Fruit fly (Drosophila melanogaster) whole organism, prepupa: ENCODE data around the gene CG33514.
A peak's percentile ranks its signal among the peaks of the same experiment; 100 is the strongest.

ENCODE experiments used
- Blimp-1 ChIP-seq: fragments of 200-800 bp; sonication (Bioruptor generic); optimal IDR thresholded peaks from 3 replicates; lab custom pipeline; 2017; ENCODE audit warnings: missing biosample characterization, missing genetic modification characterization, mild to moderate bottlenecking, moderate library complexity, missing genetic modification reagents
- CG10631 ChIP-seq: fragments of 200-800 bp; sonication (Bioruptor generic); optimal IDR thresholded peaks from 2 replicates; lab custom pipeline; 2016; ENCODE audit warnings: missing biosample characterization, missing genetic modification characterization
- CG11294 ChIP-seq: fragments of 200-800 bp; sonication (Bioruptor generic); IDR thresholded peaks from 2 replicates; pipeline ENCODE4 v1.3.6; 2022; ENCODE audit warnings: missing biosample characterization, missing genetic modification characterization
- CG11762 ChIP-seq: fragments of 200-800 bp; sonication (Bioruptor generic); optimal IDR thresholded peaks from 3 replicates; lab custom pipeline; 2016; ENCODE audit warnings: missing biosample characterization, missing genetic modification characterization; ENCODE audit not compliant: insufficient read depth
- CG11902 ChIP-seq: fragments of 200-800 bp; sonication (Bioruptor generic); optimal IDR thresholded peaks from 3 replicates; lab custom pipeline; 2016; ENCODE audit warnings: missing biosample characterization, missing genetic modification characterization
- CG15336 ChIP-seq: fragments of 200-800 bp; sonication (Bioruptor generic); IDR thresholded peaks from 2 replicates; pipeline ENCODE4 v1.3.6; 2022; ENCODE audit warnings: missing biosample characterization, missing genetic modification characterization
- CG1621 ChIP-seq: fragments of 200-800 bp; sonication (Bioruptor generic); optimal IDR thresholded peaks from 3 replicates; lab custom pipeline; 2018; ENCODE audit warnings: missing biosample characterization, mild to moderate bottlenecking, missing genetic modification characterization
- CG16779 ChIP-seq: fragments of 200-800 bp; sonication (Bioruptor generic); optimal IDR thresholded peaks from 3 replicates; lab custom pipeline; 2017; ENCODE audit warnings: missing biosample characterization, mild to moderate bottlenecking, missing genetic modification characterization
- CG31627 ChIP-seq: fragments of 200-800 bp; sonication (Bioruptor generic); optimal IDR thresholded peaks from 3 replicates; lab custom pipeline; 2016; ENCODE audit warnings: missing biosample characterization, missing genetic modification characterization
- CG32006 ChIP-seq: fragments of 200-800 bp; sonication (Bioruptor generic); optimal IDR thresholded peaks from 3 replicates; lab custom pipeline; 2017; ENCODE audit warnings: missing biosample characterization, mild to moderate bottlenecking, missing genetic modification characterization
- CG34406 ChIP-seq: fragments of 200-800 bp; sonication (Bioruptor generic); optimal IDR thresholded peaks from 3 replicates; lab custom pipeline; 2016; ENCODE audit warnings: missing biosample characterization, missing genetic modification characterization
- CG3919 ChIP-seq: fragments of 200-800 bp; sonication (Bioruptor generic); optimal IDR thresholded peaks from 3 replicates; lab custom pipeline; 2016; ENCODE audit warnings: missing biosample characterization, missing genetic modification characterization
- CG6163 ChIP-seq: fragments of 200-800 bp; sonication (Bioruptor generic); IDR thresholded peaks from 3 replicates; pipeline ENCODE4 v1.3.6; 2022; ENCODE audit warnings: missing biosample characterization, missing genetic modification characterization
- CG6276 ChIP-seq: fragments of 200-800 bp; sonication (Bioruptor generic); optimal IDR thresholded peaks from 2 replicates; lab custom pipeline; 2017; ENCODE audit warnings: missing biosample characterization, mild to moderate bottlenecking, missing genetic modification characterization
- CG6792 ChIP-seq: fragments of 200-800 bp; sonication (Bioruptor generic); optimal IDR thresholded peaks from 3 replicates; lab custom pipeline; 2016; ENCODE audit warnings: missing biosample characterization, missing genetic modification characterization
- CG6808 ChIP-seq: fragments of 200-800 bp; sonication (Bioruptor generic); optimal IDR thresholded peaks from 3 replicates; lab custom pipeline; 2017; ENCODE audit warnings: missing biosample characterization, missing genetic modification characterization, mild to moderate bottlenecking, moderate library complexity, missing genetic modification reagents
- CG6854 ChIP-seq: fragments of 200-800 bp; sonication (Bioruptor generic); optimal IDR thresholded peaks from 2 replicates; lab custom pipeline; 2017; ENCODE audit warnings: missing biosample characterization, mild to moderate bottlenecking, missing genetic modification characterization
- CG8119 ChIP-seq: fragments of 200-800 bp; sonication (Bioruptor generic); IDR thresholded peaks from 3 replicates; pipeline ENCODE4 v1.3.6; 2022; ENCODE audit warnings: missing biosample characterization, missing genetic modification characterization
- CG8319 ChIP-seq: fragments of 200-800 bp; sonication (Bioruptor generic); optimal IDR thresholded peaks from 3 replicates; lab custom pipeline; 2016; ENCODE audit warnings: missing biosample characterization, missing genetic modification characterization
- CG9139 ChIP-seq: fragments of 200-800 bp; sonication (Bioruptor generic); optimal IDR thresholded peaks from 3 replicates; lab custom pipeline; 2017; ENCODE audit warnings: missing biosample characterization, mild to moderate bottlenecking, missing genetic modification characterization
- Eip75B ChIP-seq: fragments of 200-800 bp; sonication (Bioruptor generic); optimal IDR thresholded peaks from 3 replicates; lab custom pipeline; 2016; ENCODE audit warnings: missing biosample characterization, missing genetic modification characterization
- Eip78C ChIP-seq: fragments of 200-800 bp; sonication (Bioruptor generic); peaks from one replicate; lab custom pipeline; 2016; ENCODE audit warnings: missing biosample characterization, missing genetic modification characterization
- Eip93F ChIP-seq: fragments of 200-800 bp; sonication (Bioruptor generic); optimal IDR thresholded peaks from 2 replicates; lab custom pipeline; 2016; ENCODE audit warnings: missing biosample characterization, mild to moderate bottlenecking, missing genetic modification characterization
- Ets21C ChIP-seq: fragments of 200-800 bp; sonication (Bioruptor generic); optimal IDR thresholded peaks from 3 replicates; lab custom pipeline; 2016; ENCODE audit warnings: missing biosample characterization, missing genetic modification characterization
- Ets96B ChIP-seq: fragments of 200-800 bp; optimal IDR thresholded peaks from 2 replicates; lab custom pipeline; 2019; ENCODE audit warnings: missing biosample characterization, mild to moderate bottlenecking, missing genetic modification characterization, moderate library complexity
- Hr38 ChIP-seq: sonication (Bioruptor generic); optimal IDR thresholded peaks from 2 replicates; lab custom pipeline; 2016; ENCODE audit warnings: missing biosample characterization, missing genetic modification characterization
- Hr39 ChIP-seq: fragments of 200-800 bp; sonication (Bioruptor generic); optimal IDR thresholded peaks from 2 replicates; lab custom pipeline; 2016; ENCODE audit warnings: missing biosample characterization, missing genetic modification characterization
- Hr4 ChIP-seq: fragments of 200-800 bp; sonication (Bioruptor generic); optimal IDR thresholded peaks from 3 replicates; lab custom pipeline; 2016; ENCODE audit warnings: missing biosample characterization, missing genetic modification characterization
- Lpt ChIP-seq: fragments of 200-800 bp; sonication (Bioruptor generic); optimal IDR thresholded peaks from 3 replicates; lab custom pipeline; 2016; ENCODE audit warnings: missing biosample characterization, missing genetic modification characterization
- Met ChIP-seq: fragments of 200-800 bp; sonication (Bioruptor generic); optimal IDR thresholded peaks from 3 replicates; lab custom pipeline; 2016; ENCODE audit warnings: missing biosample characterization, missing genetic modification characterization
- OdsH ChIP-seq: fragments of 200-800 bp; sonication (Bioruptor generic); optimal IDR thresholded peaks from 3 replicates; lab custom pipeline; 2016; ENCODE audit warnings: missing biosample characterization, missing genetic modification characterization
- Sox102F ChIP-seq: fragments of 200-800 bp; sonication (Bioruptor generic); optimal IDR thresholded peaks from 2 replicates; lab custom pipeline; 2016; ENCODE audit warnings: missing biosample characterization, mild to moderate bottlenecking, missing genetic modification characterization
- Sox14 ChIP-seq: fragments of 200-800 bp; sonication (Bioruptor generic); optimal IDR thresholded peaks from 3 replicates; lab custom pipeline; 2016; ENCODE audit warnings: missing biosample characterization, missing genetic modification characterization
- achi ChIP-seq: fragments of 200-800 bp; sonication (Bioruptor generic); optimal IDR thresholded peaks from 3 replicates; lab custom pipeline; 2016; ENCODE audit warnings: missing biosample characterization, missing genetic modification characterization
- cyc ChIP-seq: fragments of 200-800 bp; sonication (Bioruptor generic); optimal IDR thresholded peaks from 3 replicates; lab custom pipeline; 2016; ENCODE audit warnings: missing biosample characterization, missing genetic modification characterization
- dac ChIP-seq: fragments of 200-800 bp; sonication (Bioruptor generic); optimal IDR thresholded peaks from 2 replicates; lab custom pipeline; 2017; ENCODE audit warnings: missing biosample characterization, mild to moderate bottlenecking, missing genetic modification characterization
- dsx ChIP-seq: fragments of 200-800 bp; optimal IDR thresholded peaks from 3 replicates; lab custom pipeline; 2019; ENCODE audit warnings: missing biosample characterization, mild to moderate bottlenecking, missing genetic modification characterization, moderate library complexity; ENCODE audit not compliant: poor library complexity, severe bottlenecking
- fd85E ChIP-seq: fragments of 200-800 bp; sonication (Bioruptor generic); optimal IDR thresholded peaks from 3 replicates; lab custom pipeline; 2016; ENCODE audit warnings: missing biosample characterization, missing genetic modification characterization
- fkh ChIP-seq: fragments of 200-800 bp; sonication (Bioruptor generic); optimal IDR thresholded peaks from 3 replicates; lab custom pipeline; 2017; ENCODE audit warnings: missing biosample characterization, mild to moderate bottlenecking, missing genetic modification characterization, moderate library complexity
- lz ChIP-seq: fragments of 200-800 bp; sonication (Bioruptor generic); optimal IDR thresholded peaks from 3 replicates; lab custom pipeline; 2016; ENCODE audit warnings: missing biosample characterization, missing genetic modification characterization
- net ChIP-seq: fragments of 200-800 bp; sonication (Bioruptor generic); optimal IDR thresholded peaks from 3 replicates; lab custom pipeline; 2016; ENCODE audit warnings: missing biosample characterization, missing genetic modification characterization
- pdm3 ChIP-seq: fragments of 200-800 bp; sonication (Bioruptor generic); optimal IDR thresholded peaks from 3 replicates; lab custom pipeline; 2016; ENCODE audit warnings: missing biosample characterization, missing genetic modification characterization
- salr ChIP-seq, 2 experiments: fragments of 200-800 bp; sonication (Bioruptor generic); optimal IDR thresholded peaks; 3 replicates each; lab custom pipeline; 2016 to 2018; ENCODE audit warnings: missing biosample characterization in 2 of 2, missing genetic modification characterization in 2 of 2, mild to moderate bottlenecking in 1 of 2
- svp ChIP-seq: fragments of 200-800 bp; sonication (Bioruptor generic); peaks from one replicate; lab custom pipeline; 2016; ENCODE audit warnings: missing biosample characterization, missing genetic modification characterization
- topi ChIP-seq: fragments of 200-800 bp; sonication (Bioruptor generic); optimal IDR thresholded peaks from 3 replicates; lab custom pipeline; 2016; ENCODE audit warnings: missing biosample characterization, missing genetic modification characterization

The CG33514 gene

DNA sequence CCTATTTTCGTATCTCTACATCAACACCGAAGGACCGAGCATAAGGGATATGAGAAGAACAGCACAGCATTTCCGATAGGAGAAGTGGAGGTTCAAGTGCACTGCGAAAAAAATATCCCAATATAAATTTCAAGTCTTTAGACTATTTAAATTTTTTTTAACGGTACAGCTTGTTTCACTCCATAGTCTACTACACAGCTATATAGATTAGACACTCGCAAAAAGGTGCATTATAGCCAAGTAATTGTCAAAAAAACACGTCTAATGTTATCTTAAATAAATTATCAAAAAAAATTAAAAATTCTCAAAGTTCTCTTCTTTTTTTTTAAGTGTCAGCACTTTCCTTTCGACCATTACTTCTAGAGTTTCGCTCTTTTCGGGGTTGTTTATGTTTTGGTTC is 13.7 kb downstream of the CG33514 start (continued):
- peak; percentile 48 for TF ChIP-seq Sox102F
- no peak for TF ChIP-seq Ets21C
- TF ChIP-seq pdm3 = peak; percentile 44
- peak; percentile 25 for TF ChIP-seq cyc
- TF ChIP-seq CG6276 (GFP tag; lab: Kevin White, UChicago) = no peak
- TF ChIP-seq CG6792 = no peak
- TF ChIP-seq Hr39 (GFP tag; lab: Kevin White, UChicago) = peak; percentile 43
- TF ChIP-seq net = peak; percentile 27
- TF ChIP-seq CG31627 = peak; percentile 57
- peak; percentile 31 for TF ChIP-seq dsx
- peak; percentile 89 for TF ChIP-seq Eip78C (GFP tag; lab: Kevin White, UChicago)
- peak; percentile 35 for TF ChIP-seq Ets96B (tag; lab: Kevin White, UChicago)
- TF ChIP-seq salr (GFP tag; optimal IDR thresholded peaks at IDR 0.05; lab: Kevin White, UChicago) = no peak
- no peak; the same call in 1 of the 2 replicates for TF ChIP-seq CG11294
- peak; percentile 62 for TF ChIP-seq CG32006 (GFP tag; lab: Kevin White, UChicago)
- TF ChIP-seq Blimp-1 (GFP tag; lab: Kevin White, UChicago) = no peak
- peak; percentile 41 for TF ChIP-seq CG34406
- TF ChIP-seq CG11902 (GFP tag; lab: Kevin White, UChicago) = no peak
- TF ChIP-seq Hr4 (GFP tag; lab: Kevin White, UChicago) = peak; percentile 47
- peak; percentile 4 for TF ChIP-seq CG1621 (tag; lab: Kevin White, UChicago)
- TF ChIP-seq Hr38 (GFP tag; lab: Kevin White, UChicago) = no peak
- peak; percentile 18 for TF ChIP-seq CG11762 (GFP tag; lab: Kevin White, UChicago)
- TF ChIP-seq topi (GFP tag; lab: Kevin White, UChicago) = peak; percentile 46
- TF ChIP-seq CG16779 (tag; lab: Kevin White, UChicago) = no peak
- TF ChIP-seq Lpt (GFP tag; lab: Kevin White, UChicago) = no peak
- TF ChIP-seq CG9139 (GFP tag; lab: Kevin White, UChicago) = no peak
- TF ChIP-seq CG6854 (GFP tag; lab: Kevin White, UChicago) = no peak
- TF ChIP-seq dac = no peak
- TF ChIP-seq CG6808 = peak; percentile 34
- peak; percentile 32 for TF ChIP-seq Eip75B (GFP tag; lab: Kevin White, UChicago)
- peak; percentile 61 for TF ChIP-seq achi (GFP tag; lab: Kevin White, UChicago)
- TF ChIP-seq Sox14 (GFP tag; lab: Kevin White, UChicago) = peak; percentile 31
- peak; percentile 43 for TF ChIP-seq CG3919 (GFP tag; lab: Kevin White, UChicago)
- TF ChIP-seq lz (GFP tag; lab: Kevin White, UChicago) = peak; percentile 14
- no peak for TF ChIP-seq CG6163 (GFP tag; lab: Robert Waterston, UW)
- no peak for TF ChIP-seq CG8319
- peak; percentile 67 for TF ChIP-seq OdsH (GFP tag; lab: Kevin White, UChicago)
- TF ChIP-seq fkh = no peak
- TF ChIP-seq CG10631 (GFP tag; lab: Kevin White, UChicago) = peak; percentile 13
- TF ChIP-seq Met (GFP tag; lab: Kevin White, UChicago) = peak; percentile 62
- TF ChIP-seq fd85E (GFP tag; lab: Kevin White, UChicago) = no peak
- peak; percentile 37; the same call in 1 of the 3 replicates for TF ChIP-seq CG8119 (GFP tag; lab: Robert Waterston, UW)
- TF ChIP-seq svp = peak; percentile 69
- no peak for TF ChIP-seq Eip93F (GFP tag; lab: Kevin White, UChicago)
- TF ChIP-seq, all 60 proteins: peak for 38

dm6 chr3L:4380231-4380645 is 15.0 kb downstream of the CG33514 start, which contains the start of gene DopEcR:
TSS of gene DopEcR (minus strand) at chr3L:4380387.
- TF ChIP-seq CG16779 (tag; lab: Kevin White, UChicago) (no peak), Sox102F (no peak), CG6854 (GFP tag; lab: Kevin White, UChicago) (peak; percentile 24), pdm3 (no peak), CG3919 (GFP tag; lab: Kevin White, UChicago) (peak; percentile 11), Eip75B (GFP tag; lab: Kevin White, UChicago) (peak; percentile 36), CG15336 (GFP tag; lab: Robert Waterston, UW) (peak; percentile 40; the same call in 1 of the 2 replicates), achi (GFP tag; lab: Kevin White, UChicago) (no peak), fkh (peak; percentile 44), CG6276 (GFP tag; lab: Kevin White, UChicago) (peak; percentile 0), CG11762 (GFP tag; lab: Kevin White, UChicago) (no peak)
